Worm (Caenorhabditis elegans) whole organism, L4 larva: ENCODE measurements around the gene pkc-1.

Experiments used
- T26A8.4 ChIP-seq: fragments of 200-800 bp; sonication (Bioruptor generic); IDR thresholded peaks from 2 replicates; pipeline ENCODE4 v1.3.6; 2022; ENCODE audit warnings: missing genetic modification characterization, missing compliant biosample characterization
- Y105C5A.15 ChIP-seq: fragments of 200-800 bp; sonication (Bioruptor generic); IDR thresholded peaks from 2 replicates; pipeline ENCODE4 v1.3.6; 2022; ENCODE audit warnings: missing genetic modification characterization, missing compliant biosample characterization
- Y5F2A.4 ChIP-seq: fragments of 200-800 bp; sonication (Bioruptor generic); optimal IDR thresholded peaks from 2 replicates; lab custom pipeline; 2018; ENCODE audit warnings: mild to moderate bottlenecking, missing genetic modification characterization, missing compliant biosample characterization
- Y75B8A.6 ChIP-seq: fragments of 200-800 bp; sonication (Bioruptor generic); IDR thresholded peaks from 2 replicates; pipeline ENCODE4 v1.3.6; 2022; ENCODE audit warnings: missing genetic modification reagents, missing genetic modification characterization, missing compliant biosample characterization
- aly-2 ChIP-seq: sonication (generic microtip); optimal IDR thresholded peaks from 2 replicates; lab custom pipeline; 2018; ENCODE audit warnings: missing biosample characterization, missing genetic modification characterization
- ama-1 ChIP-seq: fragments of 150-350 bp; optimal IDR thresholded peaks from 2 replicates; lab custom pipeline; 2014; ENCODE audit warnings: inconsistent platforms, mixed read lengths
- ceh-20 ChIP-seq: fragments of 200-800 bp; sonication (Bioruptor generic); IDR thresholded peaks from 2 replicates; pipeline ENCODE4 v1.3.6; 2022; ENCODE audit warnings: missing genetic modification reagents, missing genetic modification characterization, missing compliant biosample characterization
- ceh-62 ChIP-seq: sonication (generic microtip); optimal IDR thresholded peaks from 2 replicates; lab custom pipeline; 2017; ENCODE audit warnings: missing biosample characterization, missing genetic modification characterization
- ces-1 ChIP-seq: fragments of 150-350 bp; sonication (generic microtip); optimal IDR thresholded peaks from 4 replicates; lab custom pipeline; 2014; ENCODE audit warnings: missing biosample characterization, missing genetic modification reagents, missing genetic modification characterization
- ctbp-1 ChIP-seq: fragments of 200-800 bp; sonication (Bioruptor generic); IDR thresholded peaks from 2 replicates; pipeline ENCODE4 v1.3.6; 2022; ENCODE audit warnings: missing genetic modification reagents, missing genetic modification characterization, missing compliant biosample characterization
- daf-8 ChIP-seq: fragments of 200-800 bp; sonication (Bioruptor generic); IDR thresholded peaks from 2 replicates; pipeline ENCODE4 v1.3.6; 2022; ENCODE audit warnings: missing genetic modification characterization, missing compliant biosample characterization
- dmd-6 ChIP-seq: fragments of 200-800 bp; sonication (Bioruptor generic); IDR thresholded peaks from 2 replicates; pipeline ENCODE4 v1.3.6; 2022; ENCODE audit warnings: missing genetic modification reagents, missing genetic modification characterization, missing compliant biosample characterization
- dmd-8 ChIP-seq: fragments of 200-800 bp; sonication (Bioruptor generic); IDR thresholded peaks from 2 replicates; pipeline ENCODE4 v1.3.6; 2022; ENCODE audit warnings: missing genetic modification characterization, missing compliant biosample characterization
- dmd-9 ChIP-seq: fragments of 200-800 bp; sonication (Bioruptor generic); IDR thresholded peaks from 2 replicates; pipeline ENCODE4 v1.3.6; 2022; ENCODE audit warnings: missing genetic modification reagents, missing genetic modification characterization, missing compliant biosample characterization
- dpl-1 ChIP-seq: fragments of 150-350 bp; optimal IDR thresholded peaks from 2 replicates; lab custom pipeline; 2014; ENCODE audit warnings: missing biosample characterization, missing genetic modification reagents, missing genetic modification characterization
- duxl-1 ChIP-seq: sonication (generic microtip); optimal IDR thresholded peaks from 2 replicates; lab custom pipeline; 2016; ENCODE audit warnings: mild to moderate bottlenecking, missing genetic modification characterization, moderate library complexity, missing compliant biosample characterization; ENCODE audit not compliant: poor library complexity
- dve-1 ChIP-seq: sonication (generic microtip); optimal IDR thresholded peaks from 2 replicates; lab custom pipeline; 2017; ENCODE audit warnings: antibody characterized with exemption, mild to moderate bottlenecking, missing genetic modification characterization, missing compliant biosample characterization; ENCODE audit not compliant: insufficient read depth
- egl-27 ChIP-seq: sonication (generic microtip); optimal IDR thresholded peaks from 3 replicates; lab custom pipeline; 2017; ENCODE audit warnings: missing biosample characterization, missing genetic modification reagents, missing genetic modification characterization
- hif-1 ChIP-seq, 2 experiments: sonication (generic microtip); optimal IDR thresholded peaks; 2 replicates each; lab custom pipeline; 2016 to 2017; ENCODE audit warnings: missing compliant biosample characterization in 2 of 2, missing genetic modification characterization in 2 of 2, missing genetic modification reagents in 2 of 2, missing genotype in 2 of 2, mild to moderate bottlenecking in 1 of 2
- hlh-11 ChIP-seq: fragments of 200-800 bp; sonication (Bioruptor generic); optimal IDR thresholded peaks from 2 replicates; lab custom pipeline; 2018; ENCODE audit warnings: mild to moderate bottlenecking, missing genetic modification characterization, missing compliant biosample characterization
- lim-7 ChIP-seq: fragments of 200-800 bp; sonication (Bioruptor generic); IDR thresholded peaks from 2 replicates; pipeline ENCODE4 v1.3.6; 2022; ENCODE audit warnings: missing genetic modification characterization, missing compliant biosample characterization
- lin-13 ChIP-seq: fragments of 150-350 bp; optimal IDR thresholded peaks from 2 replicates; lab custom pipeline; 2014; ENCODE audit warnings: missing biosample characterization, missing genetic modification reagents, missing genetic modification characterization
- lir-3 ChIP-seq: sonication (generic microtip); optimal IDR thresholded peaks from 2 replicates; lab custom pipeline; 2016; ENCODE audit warnings: mild to moderate bottlenecking, missing genetic modification characterization, missing compliant biosample characterization
- lsy-2 ChIP-seq, 2 experiments: fragments of 150-350 bp in 1 of 2; sonication (generic microtip) in 1 of 2; optimal IDR thresholded peaks; 2 replicates each; lab custom pipeline; 2014 to 2017; ENCODE audit warnings: missing biosample characterization in 2 of 2, missing genetic modification characterization in 2 of 2
- madf-9 ChIP-seq: fragments of 200-800 bp; sonication (Bioruptor generic); conservative IDR thresholded peaks from 2 replicates; pipeline ENCODE4 v1.3.6; 2022; ENCODE audit warnings: missing genetic modification reagents, missing genetic modification characterization, missing compliant biosample characterization
- mdt-29 ChIP-seq: fragments of 200-800 bp; sonication (Bioruptor generic); IDR thresholded peaks from 2 replicates; pipeline ENCODE4 v1.3.6; 2022; ENCODE audit warnings: missing genetic modification reagents, missing genetic modification characterization, missing compliant biosample characterization
- mep-1 ChIP-seq: fragments of 150-350 bp; sonication (generic microtip); optimal IDR thresholded peaks from 3 replicates; lab custom pipeline; 2014; ENCODE audit warnings: missing biosample characterization, missing genetic modification characterization
- mxl-3 ChIP-seq: fragments of 200-800 bp; sonication (Bioruptor generic); optimal IDR thresholded peaks from 2 replicates; lab custom pipeline; 2018; ENCODE audit warnings: mild to moderate bottlenecking, missing genetic modification characterization, missing compliant biosample characterization
- nhr-10 ChIP-seq: fragments of 150-350 bp; optimal IDR thresholded peaks from 2 replicates; lab custom pipeline; 2014; ENCODE audit warnings: missing biosample characterization, missing genetic modification characterization
- nhr-11 ChIP-seq: fragments of 150-350 bp; optimal IDR thresholded peaks from 2 replicates; lab custom pipeline; 2014; ENCODE audit warnings: missing biosample characterization, missing genetic modification characterization
- nhr-42 ChIP-seq: fragments of 200-800 bp; sonication (Bioruptor generic); IDR thresholded peaks from 2 replicates; pipeline ENCODE4 v1.3.6; 2022; ENCODE audit warnings: missing genetic modification characterization, missing compliant biosample characterization
- nhr-6 ChIP-seq: fragments of 150-350 bp; optimal IDR thresholded peaks from 2 replicates; lab custom pipeline; 2014; ENCODE audit warnings: missing biosample characterization, missing genetic modification characterization
- nhr-76 ChIP-seq: fragments of 150-350 bp; optimal IDR thresholded peaks from 2 replicates; lab custom pipeline; 2014; ENCODE audit warnings: missing biosample characterization, missing genetic modification characterization
- pha-4 ChIP-seq, 2 experiments: fragments of 150-350 bp in 1 of 2; fragments of 200-800 bp in 1 of 2; sonication (Bioruptor generic) in 1 of 2; IDR thresholded peaks in 1 of 2; optimal IDR thresholded peaks in 1 of 2; 2 replicates each; pipeline versions ENCODE4 v1.3.6 to Lab custom; 2014 to 2022; ENCODE audit warnings: missing genetic modification characterization in 2 of 2, missing genetic modification reagents in 2 of 2, missing biosample characterization in 1 of 2, missing compliant biosample characterization in 1 of 2
- rbr-2 ChIP-seq: sonication (generic microtip); optimal IDR thresholded peaks from 2 replicates; lab custom pipeline; 2016; ENCODE audit warnings: missing genotype, missing genetic modification characterization, missing compliant biosample characterization
- sdz-12 ChIP-seq: fragments of 200-800 bp; sonication (Bioruptor generic); optimal IDR thresholded peaks from 2 replicates; lab custom pipeline; 2018; ENCODE audit warnings: mild to moderate bottlenecking, missing genetic modification characterization, missing compliant biosample characterization
- skn-1 ChIP-seq: fragments of 150-350 bp; optimal IDR thresholded peaks from 2 replicates; lab custom pipeline; 2014; ENCODE audit warnings: missing biosample characterization, missing genetic modification characterization
- spr-1 ChIP-seq: sonication (generic microtip); optimal IDR thresholded peaks from 2 replicates; lab custom pipeline; 2016; ENCODE audit warnings: mild to moderate bottlenecking, missing genetic modification characterization, missing compliant biosample characterization
- spr-3 ChIP-seq: fragments of 200-800 bp; sonication (Bioruptor generic); optimal IDR thresholded peaks from 2 replicates; lab custom pipeline; 2018; ENCODE audit warnings: mild to moderate bottlenecking, missing genetic modification characterization, missing compliant biosample characterization
- tag-97 ChIP-seq: fragments of 200-800 bp; sonication (Bioruptor generic); IDR thresholded peaks from 2 replicates; pipeline ENCODE4 v1.3.6; 2022; ENCODE audit warnings: missing genetic modification characterization, missing compliant biosample characterization
- tra-1 ChIP-seq: fragments of 200-800 bp; sonication (Bioruptor generic); IDR thresholded peaks from 2 replicates; pipeline ENCODE4 v1.3.6; 2022; ENCODE audit warnings: missing genetic modification reagents, missing genetic modification characterization, missing compliant biosample characterization
- unc-130 ChIP-seq: sonication (generic microtip); optimal IDR thresholded peaks from 2 replicates; lab custom pipeline; 2016; ENCODE audit warnings: missing genetic modification reagents, missing genetic modification characterization, missing compliant biosample characterization
- unc-39 ChIP-seq: sonication (generic microtip); optimal IDR thresholded peaks from 2 replicates; lab custom pipeline; 2017; ENCODE audit warnings: missing biosample characterization, missing genetic modification characterization
- unc-62 ChIP-seq, 3 experiments: fragments of 150-350 bp in 1 of 3; sonication (generic microtip); optimal IDR thresholded peaks in 2 of 3; peaks in 1 of 3; 1 replicate in 1 of 3; 2 replicates in 2 of 3; lab custom pipeline; 2014 to 2017; ENCODE audit warnings: missing biosample characterization in 3 of 3, missing genetic modification characterization in 3 of 3, missing genetic modification reagents in 3 of 3, missing genotype in 1 of 3
- zfp-3 ChIP-seq: fragments of 200-800 bp; sonication (Bioruptor generic); conservative IDR thresholded peaks from 2 replicates; pipeline ENCODE4 v1.3.6; 2022; ENCODE audit warnings: missing genetic modification reagents, missing genetic modification characterization, missing compliant biosample characterization

Gene pkc-1

DNA sequence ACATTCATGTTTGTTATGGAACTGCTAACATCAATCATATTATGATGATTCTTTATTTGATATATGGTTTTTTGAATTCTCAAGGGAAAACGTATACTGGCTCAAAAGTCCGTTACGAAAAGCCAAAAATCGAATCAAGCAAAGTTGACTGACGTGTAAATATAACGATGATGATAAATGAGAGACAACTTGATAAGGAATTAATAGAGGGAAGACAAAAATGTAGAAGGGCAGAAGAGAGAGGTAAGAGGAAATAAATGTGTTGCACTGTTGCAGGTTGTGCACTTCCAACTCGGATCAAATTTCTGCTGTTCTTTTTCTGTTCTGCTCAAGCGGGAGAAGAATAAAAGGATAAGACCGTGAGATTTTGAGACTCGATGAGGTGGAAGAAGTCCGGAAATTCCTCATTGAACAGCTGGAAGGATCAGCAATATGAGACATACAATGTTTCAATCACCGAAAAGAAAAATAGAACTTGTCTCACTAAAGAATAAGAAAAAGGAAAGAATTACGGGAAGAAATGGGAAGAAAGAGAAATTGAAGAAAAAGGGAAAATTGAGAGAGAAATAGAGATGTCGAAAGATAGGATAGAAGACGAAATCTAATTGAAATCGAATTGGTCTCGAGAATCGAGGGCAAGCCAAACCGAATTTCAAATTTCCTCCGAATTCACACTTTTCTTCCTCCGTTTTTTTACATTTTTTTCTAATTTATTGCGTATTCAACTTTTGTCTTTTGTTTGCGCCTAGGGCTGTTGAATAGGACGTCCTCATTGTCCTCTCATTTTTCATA lies 45.7 kb downstream of the pkc-1 start (continued):
- TF ChIP-seq hif-1 (tag; optimal IDR thresholded peaks at IDR 0.05; lab: Kevin White, UChicago) (no peak), duxl-1 (no peak), lir-3 (no peak), pha-4 (GFP tag; IDR thresholded peaks at IDR 0.05; lab: Robert Waterston, UW) (no peak), pha-4 (tag; optimal IDR thresholded peaks at IDR 0.05; lab: Kevin White, UChicago) (no peak), egl-27 (tag; lab: Kevin White, UChicago) (no peak), dmd-6 (peak; percentile 62)

- TF ChIP-seq nhr-42 (GFP tag; lab: Robert Waterston, UW) (no peak), dmd-9 (GFP tag; lab: Robert Waterston, UW) (no peak), nhr-11 (tag; lab: Kevin White, UChicago) (no peak), unc-39 (tag; lab: Kevin White, UChicago) (no peak), nhr-6 (tag; lab: Kevin White, UChicago) (no peak), Y75B8A.6 (GFP tag; lab: Robert Waterston, UW) (no peak), dmd-8 (GFP tag; lab: Robert Waterston, UW) (no peak), Y105C5A.15 (no peak), daf-8 (no peak), lir-3 (no peak), tra-1 (GFP tag; lab: Robert Waterston, UW) (no peak), ama-1 (lab: Kevin White, UChicago) (no peak), hlh-11 (tag; lab: Kevin White, UChicago) (no peak), spr-1 (tag; lab: Kevin White, UChicago) (no peak), ctbp-1 (GFP tag; lab: Robert Waterston, UW) (no peak), unc-130 (GFP tag; lab: Kevin White, UChicago) (no peak), lsy-2 (tag; optimal IDR thresholded peaks at IDR 0.05; lab: Kevin White, UChicago) (no peak), skn-1 (no peak), zfp-3 (GFP tag; lab: Robert Waterston, UW) (no peak), dpl-1 (GFP tag; lab: Kevin White, UChicago) (no peak)
Measured at ce11 chrV:11985384-11985783, 46.6 kb downstream of the pkc-1 start, which contains the start of gene mans-2. TSS of gene mans-2 (minus strand) at chrV:11985484.

DNA sequence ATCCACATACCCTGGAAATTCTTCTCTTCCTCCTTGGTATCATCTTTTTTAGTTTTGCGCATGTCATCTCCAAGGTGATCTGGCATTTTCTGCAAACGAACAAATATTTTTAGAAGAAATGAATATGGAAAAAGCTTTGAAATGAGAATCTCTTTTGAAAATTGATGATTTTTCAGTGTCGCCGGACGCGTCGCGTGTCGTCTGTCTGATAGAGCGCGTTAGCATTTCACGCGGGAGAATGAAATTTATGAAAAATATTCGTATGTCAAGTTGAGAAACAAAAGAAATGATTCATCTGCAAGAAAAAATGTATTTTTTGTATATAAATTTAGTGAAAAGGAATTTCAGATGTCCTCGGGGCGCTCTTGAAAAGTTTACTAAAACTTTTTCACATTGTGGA lies 49.7 kb downstream of the pkc-1 start, which contains the start of gene rpt-1:
rpt-1 (minus strand) TSS at position 89 of the 400 bp plus-strand sequence.
- TF ChIP-seq nhr-76 (tag; lab: Kevin White, UChicago) = no peak
- TF ChIP-seq zfp-3 (GFP tag; lab: Robert Waterston, UW) = no peak
- TF ChIP-seq ceh-62 = no peak
- TF ChIP-seq nhr-42 (GFP tag; lab: Robert Waterston, UW) = no peak
- no peak for TF ChIP-seq daf-8
- no peak for TF ChIP-seq mxl-3
- TF ChIP-seq pha-4 (GFP tag; IDR thresholded peaks at IDR 0.05; lab: Robert Waterston, UW) = no peak
- no peak for TF ChIP-seq pha-4 (tag; optimal IDR thresholded peaks at IDR 0.05; lab: Kevin White, UChicago)
- TF ChIP-seq Y5F2A.4 (GFP tag; lab: Kevin White, UChicago) = no peak
- TF ChIP-seq spr-3 (GFP tag; lab: Kevin White, UChicago) = no peak
- TF ChIP-seq mep-1 (tag; lab: Kevin White, UChicago) = peak; percentile 40
- no peak for TF ChIP-seq ama-1 (lab: Kevin White, UChicago)
- TF ChIP-seq dpl-1 (GFP tag; lab: Kevin White, UChicago) = peak; percentile 90
- no peak for TF ChIP-seq duxl-1
- no peak for TF ChIP-seq tag-97 (GFP tag; lab: Robert Waterston, UW)
- no peak for TF ChIP-seq lim-7
- TF ChIP-seq madf-9 (GFP tag; lab: Robert Waterston, UW) = no peak
- TF ChIP-seq unc-62 (GFP tag; optimal IDR thresholded peaks at IDR 0.05 in 1 of 2; lab: Kevin White, UChicago) = no peak
- TF ChIP-seq unc-62 (tag; optimal IDR thresholded peaks at IDR 0.05; lab: Kevin White, UChicago) = no peak
- no peak for TF ChIP-seq ctbp-1 (GFP tag; lab: Robert Waterston, UW)
- TF ChIP-seq lin-13 = peak; percentile 57
- peak; percentile 39 for TF ChIP-seq rbr-2
- no peak for TF ChIP-seq mdt-29 (GFP tag; lab: Robert Waterston, UW)
- no peak for TF ChIP-seq aly-2 (tag; lab: Kevin White, UChicago)
- peak; percentile 99 for TF ChIP-seq nhr-6 (tag; lab: Kevin White, UChicago)
- TF ChIP-seq unc-130 (GFP tag; lab: Kevin White, UChicago) = peak; percentile 5
- no peak for TF ChIP-seq nhr-10 (tag; lab: Kevin White, UChicago)
- TF ChIP-seq dve-1 (tag; lab: Kevin White, UChicago) = peak; percentile 43
- no peak for TF ChIP-seq T26A8.4 (GFP tag; lab: Robert Waterston, UW)
- no peak for TF ChIP-seq ceh-20 (GFP tag; lab: Robert Waterston, UW)
- TF ChIP-seq sdz-12 (GFP tag; lab: Kevin White, UChicago) = no peak
- TF ChIP-seq ces-1 (GFP tag; lab: Kevin White, UChicago) = no peak
